Fruit fly (Drosophila melanogaster) S2 (cell line): ENCODE results near the gene DPCoAC.

Experiments used
- CG8478 ChIP-seq: fragments of >200 bp; optimal IDR thresholded peaks from 2 replicates; lab custom pipeline; 2018
- CTCF ChIP-seq, 2 experiments: fragments of >200 bp; optimal IDR thresholded peaks; 2 replicates each; lab custom pipeline; 2018

DNA sequence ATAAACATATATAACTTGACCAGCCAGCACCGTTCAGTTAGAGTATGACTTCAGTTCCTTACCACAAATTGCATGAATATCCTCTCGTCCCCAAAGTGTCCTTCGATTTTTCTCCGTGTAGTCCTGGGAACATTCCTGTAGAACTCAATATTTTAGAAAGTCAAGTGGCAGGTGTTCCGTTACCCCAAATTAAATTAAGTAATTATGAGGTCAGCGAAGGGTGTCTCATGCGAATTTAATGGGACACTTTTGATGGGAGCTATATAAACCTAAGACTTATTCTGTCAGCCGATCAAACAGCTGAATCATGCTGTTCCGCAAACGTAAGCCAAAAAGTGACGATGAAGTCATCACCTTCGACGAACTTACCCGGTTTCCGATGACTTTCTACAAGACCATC lies 53.0 kb downstream of the DPCoAC start, which contains the start of gene Or92a:
- no peak for TF ChIP-seq CTCF (optimal IDR thresholded peaks at IDR 0.05; lab: Kevin White, UChicago)
- no peak for TF ChIP-seq CG8478 (lab: Kevin White, UChicago)
